Worm (Caenorhabditis elegans): Measurements from ENCODE around the gene srh-276.

The srh-276 gene

DNA sequence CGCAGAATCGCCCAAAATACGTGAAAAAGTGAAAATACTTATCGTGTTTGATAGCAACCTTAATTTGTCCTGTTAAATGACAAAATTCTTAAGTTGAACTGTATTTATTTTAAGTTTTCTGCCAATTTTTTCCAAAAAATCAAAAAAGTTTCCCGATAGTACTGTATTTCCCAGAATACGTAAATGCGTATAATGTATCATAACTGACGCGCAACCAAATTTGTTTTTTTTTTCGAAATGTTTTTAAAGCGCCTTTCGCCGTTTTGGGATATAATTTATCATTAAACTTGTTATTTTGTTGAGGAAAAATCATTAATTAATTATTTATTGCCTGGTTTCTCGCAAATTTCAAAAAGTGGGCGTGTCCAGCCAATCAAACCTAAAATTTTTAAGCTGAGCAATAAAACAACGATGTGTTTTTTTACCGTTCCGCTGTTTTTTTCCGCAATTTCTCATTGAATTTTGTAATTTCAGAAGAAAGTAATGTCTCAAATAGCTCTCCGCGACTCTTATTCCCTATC lies 41.9 kb downstream of the srh-276 start, which contains the start of gene fbxa-95:
Gene fbxa-95, plus strand, starts transcription at position 471 of the 521 bp plus-strand sequence.
- TF ChIP-seq mls-2 (tag; optimal IDR thresholded peaks at IDR 0.05) (no peak), nhr-28 (tag; optimal IDR thresholded peaks at IDR 0.05) (no peak), mab-5 (tag; optimal IDR thresholded peaks at IDR 0.05) (no peak), ces-1 (GFP tag; optimal IDR thresholded peaks at IDR 0.05) (no peak), zip-8 (tag; optimal IDR thresholded peaks at IDR 0.05) (no peak), lin-32 (GFP tag; optimal IDR thresholded peaks at IDR 0.05) (no peak)

DNA sequence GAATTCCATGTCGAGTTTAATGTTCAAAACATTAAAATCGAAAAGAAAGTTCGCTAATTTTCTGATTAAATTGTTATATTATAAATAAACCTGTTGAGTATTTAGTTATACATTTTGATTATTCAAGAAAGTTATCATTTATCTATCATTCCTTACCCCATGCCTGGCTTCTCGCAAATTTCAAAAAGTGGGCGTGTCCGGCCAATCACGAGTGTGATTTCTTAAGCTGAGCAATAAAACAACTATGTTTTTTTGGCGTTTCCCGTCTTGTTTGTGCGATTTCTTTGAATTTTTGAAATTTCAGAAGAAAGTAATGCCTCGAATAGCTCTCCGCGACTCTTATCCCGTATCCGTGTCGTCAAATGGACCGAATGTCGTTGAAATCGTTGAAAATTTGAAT lies 43.4 kb downstream of the srh-276 start, which contains the start of gene fbxa-94:
Gene fbxa-94, plus strand, starts transcription at position 301 of the 400 bp plus-strand sequence.
- TF ChIP-seq nhr-2 (tag; optimal IDR thresholded peaks at IDR 0.05), result no peak
- no peak for TF ChIP-seq mls-2 (tag; optimal IDR thresholded peaks at IDR 0.05)
- no peak for TF ChIP-seq lsy-2 (tag; optimal IDR thresholded peaks at IDR 0.05)
- no peak for TF ChIP-seq unc-62 (GFP tag; optimal IDR thresholded peaks at IDR 0.05)
- TF ChIP-seq tbx-8 (GFP tag; optimal IDR thresholded peaks at IDR 0.05), result no peak

- TF ChIP-seq ceh-43 (GFP tag; optimal IDR thresholded peaks at IDR 0.05), result no peak
- no peak for TF ChIP-seq lin-32 (GFP tag; optimal IDR thresholded peaks at IDR 0.05)
- TF ChIP-seq snpc-4 (tag; optimal IDR thresholded peaks at IDR 0.05), result no peak
- no peak for TF ChIP-seq mab-5 (tag; optimal IDR thresholded peaks at IDR 0.05)
- no peak for TF ChIP-seq cnd-1 (tag; optimal IDR thresholded peaks at IDR 0.05)
- TF ChIP-seq ceh-39 (tag; optimal IDR thresholded peaks at IDR 0.05), result no peak
- TF ChIP-seq unc-39 (tag; optimal IDR thresholded peaks at IDR 0.05), result no peak
- TF ChIP-seq unc-120 (tag; optimal IDR thresholded peaks at IDR 0.05; ENCODE audit: poor library complexity, severe bottlenecking), result no peak
- TF ChIP-seq sem-2 (GFP tag; optimal IDR thresholded peaks at IDR 0.05), result no peak
- no peak for TF ChIP-seq flh-1 (GFP tag; optimal IDR thresholded peaks at IDR 0.05)
- TF ChIP-seq unc-62 (GFP tag; optimal IDR thresholded peaks at IDR 0.05), result no peak
- TF ChIP-seq pha-4 (tag; optimal IDR thresholded peaks at IDR 0.05), result no peak
- TF ChIP-seq mls-2 (tag; optimal IDR thresholded peaks at IDR 0.05), result no peak
- TF ChIP-seq ces-1 (GFP tag; optimal IDR thresholded peaks at IDR 0.05), result no peak
- no peak for TF ChIP-seq ham-2 (GFP tag; optimal IDR thresholded peaks at IDR 0.05)
- TF ChIP-seq nhr-28 (tag; optimal IDR thresholded peaks at IDR 0.05), result no peak
- no peak for TF ChIP-seq elt-3 (tag; optimal IDR thresholded peaks at IDR 0.05)
- TF ChIP-seq drap-1 (GFP tag; optimal IDR thresholded peaks at IDR 0.05), result no peak
- no peak for TF ChIP-seq lsy-2 (tag; optimal IDR thresholded peaks at IDR 0.05)
These were observed 46.1 kb downstream of the srh-276 start, which contains the start of gene mdt-28 for ce11 chrV:15575305-15575704. Gene mdt-28, minus strand, starts transcription at chrV:15575405.

- TF ChIP-seq ztf-11 (tag; optimal IDR thresholded peaks at IDR 0.05) (no peak), zip-8 (tag; optimal IDR thresholded peaks at IDR 0.05) (no peak)
These were observed 48.3 kb downstream of the srh-276 start, which contains the start of gene atx-3 for ce11 chrV:15577395-15577896. Gene atx-3, minus strand, starts transcription at chrV:15577445.

DNA sequence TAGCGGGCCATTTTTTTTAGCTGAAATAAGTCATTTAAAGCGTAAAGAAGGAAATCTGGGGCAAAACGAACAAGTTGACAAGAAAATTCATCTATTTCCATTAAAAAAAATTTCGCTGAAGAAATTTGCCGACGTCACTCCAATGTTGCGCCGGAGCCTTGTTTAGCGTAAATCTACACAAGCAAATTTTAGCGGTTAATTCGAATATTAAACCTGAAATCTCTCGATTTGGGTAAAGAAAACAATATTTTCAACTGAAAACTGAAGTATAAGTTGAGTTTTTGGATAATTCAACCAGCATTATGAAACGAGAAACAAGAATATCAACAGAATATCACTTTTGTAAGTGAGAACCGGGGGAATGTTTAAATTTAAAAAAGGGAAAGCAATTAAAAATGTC lies 49.2 kb downstream of the srh-276 start, which contains the start of gene F28F8.9:
Gene F28F8.9, minus strand, starts transcription at position 288 of the 400 bp plus-strand sequence.
- peak; percentile 21 for TF ChIP-seq unc-120 (tag; optimal IDR thresholded peaks at IDR 0.05; ENCODE audit: poor library complexity, severe bottlenecking)
- TF ChIP-seq ces-1 (GFP tag; optimal IDR thresholded peaks at IDR 0.05), result peak; percentile 43
- no peak for TF ChIP-seq ham-2 (GFP tag; optimal IDR thresholded peaks at IDR 0.05)
- TF ChIP-seq lsy-2 (tag; optimal IDR thresholded peaks at IDR 0.05), result peak; percentile 10
- peak; percentile 26 for TF ChIP-seq pha-4 (tag; optimal IDR thresholded peaks at IDR 0.05)
